Worm (Caenorhabditis elegans) whole organism, early embryonic: Measurements from ENCODE around the gene F27E5.5.
A peak's percentile ranks its signal among the peaks of the same experiment; 100 is the strongest.

ENCODE experiments used
- B0310.2 ChIP-seq: sonication (generic microtip); optimal IDR thresholded peaks from 2 replicates; lab custom pipeline; 2016; ENCODE audit warnings: mild to moderate bottlenecking, missing genetic modification characterization, missing compliant biosample characterization
- F13C5.2 ChIP-seq: sonication (generic microtip); optimal IDR thresholded peaks from 2 replicates; lab custom pipeline; 2017; ENCODE audit warnings: mild to moderate bottlenecking, missing genetic modification characterization, inconsistent platforms, missing compliant biosample characterization
- aly-1 ChIP-seq: sonication (generic microtip); optimal IDR thresholded peaks from 2 replicates; lab custom pipeline; 2016; ENCODE audit warnings: missing genetic modification characterization, missing compliant biosample characterization
- ama-1 ChIP-seq: fragments of 150-350 bp; optimal IDR thresholded peaks from 2 replicates; lab custom pipeline; 2014
- ceh-13 ChIP-seq: fragments of 200-800 bp; sonication (Bioruptor generic); optimal IDR thresholded peaks from 2 replicates; lab custom pipeline; 2018; ENCODE audit warnings: mild to moderate bottlenecking, missing genetic modification characterization, missing compliant biosample characterization
- ceh-36 ChIP-seq: sonication (generic microtip); optimal IDR thresholded peaks from 2 replicates; lab custom pipeline; 2016; ENCODE audit warnings: missing genetic modification characterization, inconsistent platforms, missing compliant biosample characterization
- ets-7 ChIP-seq: sonication (generic microtip); optimal IDR thresholded peaks from 2 replicates; lab custom pipeline; 2016; ENCODE audit warnings: missing genotype, missing genetic modification characterization, missing compliant biosample characterization
- flt-1 ChIP-seq: fragments of 200-800 bp; sonication (Bioruptor generic); IDR thresholded peaks from 2 replicates; pipeline ENCODE4 v1.3.6; 2022; ENCODE audit warnings: missing genetic modification characterization, missing compliant biosample characterization
- hmbx-1 ChIP-seq: sonication (generic microtip); optimal IDR thresholded peaks from 2 replicates; lab custom pipeline; 2016; ENCODE audit warnings: mild to moderate bottlenecking, missing genetic modification characterization, missing compliant biosample characterization
- hmg-4 ChIP-seq: fragments of 200-800 bp; sonication (Bioruptor generic); optimal IDR thresholded peaks from 2 replicates; lab custom pipeline; 2018; ENCODE audit warnings: mild to moderate bottlenecking, missing genetic modification characterization, missing compliant biosample characterization
- hnd-1 ChIP-seq: sonication (generic microtip); optimal IDR thresholded peaks from 2 replicates; lab custom pipeline; 2016; ENCODE audit warnings: missing genetic modification characterization, missing compliant biosample characterization
- pes-1 ChIP-seq: fragments of 200-800 bp; sonication (Bioruptor generic); IDR thresholded peaks from 2 replicates; pipeline ENCODE4 v1.3.6; 2022; ENCODE audit warnings: missing genetic modification reagents, missing genetic modification characterization, missing compliant biosample characterization
- scrt-1 ChIP-seq: fragments of 200-800 bp; sonication (Bioruptor generic); IDR thresholded peaks from 2 replicates; pipeline ENCODE4 v1.3.6; 2022; ENCODE audit warnings: missing genetic modification characterization, missing compliant biosample characterization
- sea-1 ChIP-seq: fragments of 200-800 bp; sonication (Bioruptor generic); conservative IDR thresholded peaks from 2 replicates; pipeline ENCODE4 v1.3.6; 2022; ENCODE audit warnings: missing genetic modification characterization, missing compliant biosample characterization
- tbx-11 ChIP-seq: fragments of 200-800 bp; sonication (Bioruptor generic); IDR thresholded peaks from 2 replicates; pipeline ENCODE4 v1.3.6; 2022; ENCODE audit warnings: missing genetic modification characterization, missing compliant biosample characterization
- tbx-37 ChIP-seq: fragments of 200-800 bp; sonication (Bioruptor generic); conservative IDR thresholded peaks from 2 replicates; pipeline ENCODE4 v1.3.6; 2022; ENCODE audit warnings: missing genetic modification reagents, missing genetic modification characterization, missing compliant biosample characterization
- tra-4 ChIP-seq: sonication (generic microtip); optimal IDR thresholded peaks from 2 replicates; lab custom pipeline; 2017; ENCODE audit warnings: missing genetic modification characterization, missing compliant biosample characterization

The F27E5.5 gene

DNA sequence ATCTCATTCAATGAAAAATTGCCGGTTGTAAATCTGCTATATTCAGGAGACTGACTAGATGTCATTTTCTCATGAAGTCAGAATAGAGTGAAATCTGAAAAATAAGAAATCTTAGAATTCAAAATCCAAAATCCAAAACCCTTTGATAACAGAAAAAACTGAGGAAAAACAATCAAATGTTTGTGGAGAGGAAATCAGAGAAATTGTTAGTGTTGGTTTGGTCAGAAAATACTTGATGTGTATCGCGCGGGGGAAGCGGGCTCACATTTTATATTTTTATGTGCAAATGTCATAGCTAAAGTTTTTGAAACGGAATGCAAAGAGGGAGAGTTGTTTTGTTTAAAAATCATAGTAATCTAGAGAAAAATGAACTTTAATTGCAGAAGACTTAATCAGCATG lies at the start of gene F27E5.5:
Gene F27E5.5 (minus strand): TSS at position 101 of the 400 bp plus-strand sequence.
- TF ChIP-seq ceh-36: no peak
- TF ChIP-seq flt-1: no peak
- no peak for TF ChIP-seq tbx-11 (GFP tag; lab: Robert Waterston, UW)

DNA sequence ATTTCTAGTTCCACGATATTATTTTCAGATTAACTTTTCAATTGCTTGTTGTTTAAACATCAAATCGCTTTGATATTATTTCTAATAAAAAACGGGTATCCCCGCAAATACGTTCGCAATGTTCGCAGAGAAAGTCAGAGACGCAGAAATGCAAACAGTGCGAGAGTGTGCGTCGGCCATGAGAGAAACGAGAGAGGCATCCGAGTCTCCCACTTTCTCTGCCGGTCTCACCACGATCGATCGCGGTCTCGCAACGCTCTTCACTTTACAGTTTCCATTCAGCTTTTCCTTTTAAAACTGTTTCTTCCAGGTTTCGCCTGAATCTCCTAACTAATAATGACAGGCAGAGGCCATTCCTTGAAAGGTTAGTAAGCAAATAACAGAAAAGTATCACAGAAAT lies 42.7 kb upstream of the F27E5.5 start, which contains the start of gene F33H1.4:
Gene F33H1.4 (plus strand): TSS at position 311 of the 400 bp plus-strand sequence.
- no peak for TF ChIP-seq B0310.2 (tag; lab: Kevin White, UChicago)
- no peak for TF ChIP-seq flt-1
- peak; percentile 45 for TF ChIP-seq F13C5.2 (tag; lab: Kevin White, UChicago)
- TF ChIP-seq ama-1: peak; percentile 3
- TF ChIP-seq tbx-11 (GFP tag; lab: Robert Waterston, UW): no peak

DNA sequence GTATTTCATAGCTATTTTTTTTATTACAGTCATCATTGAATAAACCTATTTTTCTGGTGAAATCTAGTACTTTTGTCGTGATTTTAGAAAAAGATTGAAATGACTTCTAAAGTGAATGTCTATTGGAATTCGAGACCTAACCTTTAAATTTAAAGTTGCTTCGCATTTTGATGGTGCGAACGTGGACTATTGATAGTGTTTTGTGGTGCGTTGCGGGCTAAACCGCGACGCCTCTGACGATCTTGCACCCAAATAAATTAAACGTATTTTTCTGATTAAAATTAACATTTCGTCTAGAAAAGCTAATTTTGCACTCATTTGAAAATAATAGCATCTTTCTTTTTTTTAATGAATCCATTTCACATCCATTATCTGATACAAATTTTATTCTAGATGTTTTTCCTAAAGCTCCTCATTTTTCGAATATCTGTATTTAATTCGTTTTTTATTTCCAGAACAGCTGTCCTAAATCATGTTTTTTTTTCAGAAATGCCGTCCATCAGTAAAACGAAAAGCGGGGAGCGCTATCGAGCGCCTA lies 40.8 kb upstream of the F27E5.5 start, which contains the start of gene wbp-11:
Gene wbp-11 (plus strand): TSS at position 488 of the 538 bp plus-strand sequence.
- TF ChIP-seq flt-1 (no peak), tbx-11 (GFP tag; lab: Robert Waterston, UW) (no peak), B0310.2 (tag; lab: Kevin White, UChicago) (no peak), pes-1 (GFP tag; lab: Robert Waterston, UW) (no peak), hmbx-1 (tag; lab: Kevin White, UChicago) (no peak), aly-1 (tag; lab: Kevin White, UChicago) (no peak), tbx-37 (GFP tag; lab: Robert Waterston, UW) (no peak), scrt-1 (GFP tag; lab: Robert Waterston, UW) (no peak), ceh-36 (no peak)

DNA sequence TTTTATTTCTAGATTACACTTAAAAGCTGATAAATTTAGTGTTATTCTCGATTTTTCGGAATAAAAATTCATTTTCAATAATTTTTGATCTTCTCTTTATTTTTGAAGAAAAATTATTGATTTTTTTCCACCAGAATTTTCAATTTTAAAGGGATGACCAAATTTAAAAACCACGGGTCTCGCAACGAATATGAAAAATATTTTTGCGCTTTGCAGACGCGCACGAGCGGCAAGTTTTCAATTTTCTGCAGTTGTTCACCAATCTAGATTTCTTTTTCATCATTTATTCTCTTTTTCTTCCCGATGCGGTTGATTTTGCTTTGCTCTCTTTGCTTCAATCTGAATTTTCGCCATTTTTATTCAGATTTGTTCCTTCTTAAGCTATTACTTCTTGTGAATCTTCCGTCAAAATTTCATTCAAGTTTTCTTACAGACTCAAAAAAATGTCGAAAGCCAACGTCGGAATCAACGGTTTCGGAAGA lies 39.2 kb upstream of the F27E5.5 start, which contains the start of gene gpd-4:
Gene gpd-4 (plus strand): TSS at position 432 of the 482 bp plus-strand sequence.
- TF ChIP-seq scrt-1 (GFP tag; lab: Robert Waterston, UW) (no peak), ets-7 (tag; lab: Kevin White, UChicago) (no peak), pes-1 (GFP tag; lab: Robert Waterston, UW) (no peak), ceh-36 (no peak), tbx-11 (GFP tag; lab: Robert Waterston, UW) (no peak), tbx-37 (GFP tag; lab: Robert Waterston, UW) (no peak), ama-1 (no peak), F13C5.2 (tag; lab: Kevin White, UChicago) (no peak), hmbx-1 (tag; lab: Kevin White, UChicago) (no peak), aly-1 (tag; lab: Kevin White, UChicago) (no peak), B0310.2 (tag; lab: Kevin White, UChicago) (no peak), ceh-13 (GFP tag; lab: Kevin White, UChicago) (no peak), flt-1 (no peak)

DNA sequence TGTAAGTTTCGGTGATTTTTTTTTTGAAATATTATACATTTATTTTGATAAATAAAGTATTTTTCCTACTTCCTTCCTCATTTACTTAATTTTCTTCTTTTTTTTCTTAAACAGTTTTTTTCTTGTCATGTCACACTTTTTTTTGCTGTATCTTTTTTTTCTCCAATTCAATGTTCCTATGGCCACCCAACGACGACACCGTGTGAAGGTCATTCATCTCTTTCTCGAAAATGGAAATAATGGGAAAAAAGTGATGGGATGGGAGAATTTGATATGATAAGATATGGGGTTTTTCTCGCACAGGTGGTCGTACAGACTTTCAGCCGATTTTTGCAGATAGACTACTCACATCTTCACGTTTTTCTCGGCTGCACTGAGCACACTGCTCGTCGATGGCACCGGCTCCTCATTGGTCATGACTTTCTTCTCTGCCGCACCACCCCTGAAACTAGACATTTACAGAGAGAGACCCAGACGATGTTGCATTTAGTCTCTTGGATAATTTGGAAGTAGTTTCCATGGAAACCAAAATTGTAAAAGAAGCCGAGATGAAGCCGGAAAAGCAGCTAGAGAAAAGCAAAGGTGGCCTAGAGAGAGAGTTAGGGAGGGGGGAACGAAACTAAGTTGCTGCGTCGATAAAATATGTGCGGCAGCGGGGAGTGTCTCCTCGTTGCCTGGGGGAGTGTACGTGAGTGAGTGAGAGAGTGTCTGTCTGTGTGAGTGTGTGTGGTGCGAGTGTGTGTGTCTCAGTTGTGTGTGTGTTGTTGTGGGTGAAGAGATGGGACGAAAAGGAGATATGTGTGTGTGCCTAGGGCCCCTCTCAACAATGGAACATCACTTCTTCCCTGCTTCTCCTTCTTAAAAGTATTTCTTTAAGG lies 37.5 kb upstream of the F27E5.5 start, which contains the start of gene daf-19:
Gene daf-19 (minus strand): TSS at position 442 of the 878 bp plus-strand sequence.
- no peak for TF ChIP-seq ceh-13 (GFP tag; lab: Kevin White, UChicago)
- peak; percentile 26 for TF ChIP-seq hmbx-1 (tag; lab: Kevin White, UChicago)
- TF ChIP-seq sea-1 (GFP tag; lab: Robert Waterston, UW): 0 out of 2 replicates have a peak, but pooled peaks have one; percentile 39
- peak; percentile 87 for TF ChIP-seq aly-1 (tag; lab: Kevin White, UChicago)
- peak; percentile 73; the same call in 1 of the 2 replicates for TF ChIP-seq scrt-1 (GFP tag; lab: Robert Waterston, UW)
- peak; percentile 93 for TF ChIP-seq hmg-4 (GFP tag; lab: Kevin White, UChicago)
- TF ChIP-seq pes-1 (GFP tag; lab: Robert Waterston, UW): no peak
- TF ChIP-seq flt-1: peak; percentile 17; the same call in 1 of the 2 replicates
- TF ChIP-seq tbx-37 (GFP tag; lab: Robert Waterston, UW): no peak
- peak; percentile 24 for TF ChIP-seq hnd-1 (tag; lab: Kevin White, UChicago)
- peak; percentile 52 for TF ChIP-seq B0310.2 (tag; lab: Kevin White, UChicago)
- peak; percentile 62 for TF ChIP-seq tra-4
- peak; percentile 47 for TF ChIP-seq ceh-36
- TF ChIP-seq F13C5.2 (tag; lab: Kevin White, UChicago): peak; percentile 77

DNA sequence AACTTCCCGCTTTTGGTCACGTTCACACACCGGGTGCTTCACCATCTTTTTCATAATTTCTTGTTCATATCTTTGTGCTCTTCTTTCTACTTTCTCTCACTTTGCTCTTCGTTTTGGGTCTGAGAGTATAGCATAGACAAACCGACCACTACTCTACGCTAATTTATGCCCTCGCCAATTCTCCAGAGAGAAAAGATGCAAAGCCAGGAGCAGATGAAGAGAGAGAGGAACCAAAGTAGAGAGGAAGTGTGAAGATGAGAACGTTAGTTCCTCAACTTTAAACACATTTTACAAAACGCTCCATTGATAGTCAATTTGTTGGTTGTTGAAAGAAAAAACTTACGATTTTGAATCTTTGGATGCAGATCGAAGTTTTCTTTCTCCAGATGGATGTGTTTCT lies 36.1 kb upstream of the F27E5.5 start:
- TF ChIP-seq ceh-13 (GFP tag; lab: Kevin White, UChicago): no peak
- no peak for TF ChIP-seq hnd-1 (tag; lab: Kevin White, UChicago)
- TF ChIP-seq tbx-11 (GFP tag; lab: Robert Waterston, UW): no peak
- TF ChIP-seq tra-4: no peak
- no peak for TF ChIP-seq pes-1 (GFP tag; lab: Robert Waterston, UW)
- TF ChIP-seq flt-1: no peak
- no peak for TF ChIP-seq scrt-1 (GFP tag; lab: Robert Waterston, UW)

DNA sequence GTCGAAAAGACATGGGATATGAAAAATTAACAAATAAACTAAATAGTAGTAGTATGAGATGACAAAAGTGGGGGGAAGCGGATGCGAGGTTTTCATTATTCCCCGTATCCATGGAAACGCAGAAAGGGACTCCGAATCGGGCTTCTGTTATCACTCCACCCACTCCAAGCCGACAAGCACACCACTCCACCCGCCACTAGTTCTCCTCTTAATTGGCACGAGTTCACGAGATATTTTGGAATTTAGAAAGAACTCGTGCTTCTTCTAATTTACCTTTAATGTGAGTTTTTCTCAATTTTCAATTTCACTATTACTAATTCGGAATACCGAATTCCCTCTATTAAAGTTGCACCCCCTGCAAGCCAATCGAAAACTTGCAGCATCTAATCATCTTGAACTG lies 34.7 kb upstream of the F27E5.5 start:
- TF ChIP-seq hmg-4 (GFP tag; lab: Kevin White, UChicago) (no peak), pes-1 (GFP tag; lab: Robert Waterston, UW) (no peak)
